Fruit fly (Drosophila melanogaster): ENCODE results near the gene HBS1.
A peak's percentile ranks its signal among the peaks of the same experiment; 100 is the strongest.

DNA sequence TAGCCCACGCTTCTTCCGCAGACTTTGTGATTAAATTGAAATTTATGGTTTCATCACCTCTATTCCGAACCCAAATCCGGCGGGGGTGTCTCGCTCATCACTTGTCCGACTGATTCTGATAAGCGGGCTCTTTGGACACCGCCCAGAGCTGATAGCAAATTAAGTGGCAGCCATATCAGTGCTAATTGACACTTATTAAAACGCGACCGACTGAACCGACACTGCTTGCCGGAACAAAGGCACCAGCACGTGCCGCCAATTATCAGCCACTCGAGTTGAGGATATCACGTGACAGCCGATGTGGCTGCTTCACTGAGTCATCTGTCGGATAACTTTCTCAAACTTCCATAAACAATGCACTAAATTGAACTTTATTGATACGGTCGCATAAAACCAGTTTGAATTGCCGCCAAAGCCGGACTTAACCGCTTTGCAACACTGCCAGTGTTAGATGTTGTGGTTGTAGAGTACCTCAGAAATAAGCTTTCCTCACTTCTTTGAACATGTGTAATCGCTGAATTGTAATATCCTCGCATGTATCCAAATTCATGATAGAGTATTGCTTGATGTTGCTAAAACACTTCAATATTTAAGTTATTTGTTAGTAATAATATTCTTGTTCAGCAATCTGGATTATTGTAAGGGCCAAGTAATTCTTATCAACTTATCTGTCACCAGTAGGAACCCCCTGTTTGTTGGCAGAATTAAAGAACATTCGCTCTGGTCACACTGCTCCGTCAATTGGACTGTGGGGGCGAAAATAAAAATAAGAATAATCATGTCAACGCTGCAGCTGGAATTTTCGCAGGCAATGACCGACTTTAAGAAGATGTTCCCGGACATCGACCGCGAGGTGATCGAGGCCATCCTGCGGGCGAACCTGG is 8.3 kb downstream of the HBS1 start, which contains the start of gene CG12024:
- TF ChIP-seq CG9139 (GFP tag; optimal IDR thresholded peaks at IDR 0.05) (no peak), CG7368 (GFP tag; optimal IDR thresholded peaks at IDR 0.05) (peak; percentile 5), OdsH (GFP tag; optimal IDR thresholded peaks at IDR 0.05) (peak; percentile 73), CG6854 (GFP tag; optimal IDR thresholded peaks at IDR 0.05) (no peak), Hr39 (GFP tag; optimal IDR thresholded peaks at IDR 0.05) (peak; percentile 76), Smox (GFP tag; optimal IDR thresholded peaks at IDR 0.05) (peak; percentile 58), CG32006 (GFP tag; optimal IDR thresholded peaks at IDR 0.05) (peak; percentile 71), fd59A (GFP tag; optimal IDR thresholded peaks at IDR 0.05) (no peak)

Measured in whole organism, prepupa.